Worm (Caenorhabditis elegans) whole organism, dauer: ENCODE measurements around the gene pik-1.

Experiments
- unc-62 ChIP-seq: sonication (generic microtip); optimal IDR thresholded peaks from 2 replicates; lab custom pipeline; 2017; ENCODE audit warnings: missing biosample characterization, missing genetic modification reagents, missing genetic modification characterization

pik-1 gene

ce11 chrIV:13456893-13457292, 41.1 kb downstream of the pik-1 start:
- no peak for TF ChIP-seq unc-62 (GFP tag; lab: Kevin White, UChicago)

- no peak for TF ChIP-seq unc-62 (GFP tag; lab: Kevin White, UChicago)
These were observed 42.4 kb downstream of the pik-1 start for ce11 chrIV:13458237-13458636.

ce11 chrIV:13460876-13461275, 45.0 kb downstream of the pik-1 start, which contains the start of gene Y38H8A.12:
Gene Y38H8A.12 (minus strand): TSS chrIV:13460976.
- TF ChIP-seq unc-62 (GFP tag; lab: Kevin White, UChicago) = no peak

ce11 chrIV:13465797-13466196, 50.0 kb downstream of the pik-1 start, which contains the start of gene fezf-1:
Gene fezf-1 (plus strand): TSS chrIV:13466097.
- TF ChIP-seq unc-62 (GFP tag; lab: Kevin White, UChicago) = no peak
